Worm (Caenorhabditis elegans) whole organism, late embryonic: ENCODE measurements around the gene mrps-18A.

Experiments used
- C08G9.2 ChIP-seq: sonication (generic microtip); optimal IDR thresholded peaks from 2 replicates; lab custom pipeline; 2016; ENCODE audit warnings: mild to moderate bottlenecking, missing genetic modification characterization, moderate library complexity, missing compliant biosample characterization
- F13H6.1 ChIP-seq: sonication (generic microtip); optimal IDR thresholded peaks from 2 replicates; lab custom pipeline; 2016; ENCODE audit warnings: missing genetic modification characterization, missing compliant biosample characterization
- Y22D7AL.16 ChIP-seq: sonication (generic microtip); optimal IDR thresholded peaks from 2 replicates; lab custom pipeline; 2016; ENCODE audit warnings: missing genetic modification characterization, missing compliant biosample characterization
- ceh-14 ChIP-seq: sonication (generic microtip); optimal IDR thresholded peaks from 2 replicates; lab custom pipeline; 2016; ENCODE audit warnings: missing genotype, missing genetic modification characterization, missing compliant biosample characterization
- ceh-18 ChIP-seq: sonication (generic microtip); optimal IDR thresholded peaks from 2 replicates; lab custom pipeline; 2016; ENCODE audit warnings: missing genetic modification characterization, missing compliant biosample characterization
- ceh-19 ChIP-seq: fragments of 200-800 bp; sonication (Bioruptor generic); optimal IDR thresholded peaks from 2 replicates; lab custom pipeline; 2018; ENCODE audit warnings: mild to moderate bottlenecking, missing genetic modification characterization, missing compliant biosample characterization
- ceh-22 ChIP-seq: sonication (generic microtip); optimal IDR thresholded peaks from 2 replicates; lab custom pipeline; 2017; ENCODE audit warnings: missing biosample characterization, missing genetic modification characterization
- ceh-24 ChIP-seq: sonication (generic microtip); optimal IDR thresholded peaks from 2 replicates; lab custom pipeline; 2016; ENCODE audit warnings: mild to moderate bottlenecking, missing genetic modification characterization, missing compliant biosample characterization
- ceh-34 ChIP-seq: sonication (generic microtip); optimal IDR thresholded peaks from 2 replicates; lab custom pipeline; 2016; ENCODE audit warnings: mild to moderate bottlenecking, missing genetic modification characterization, missing compliant biosample characterization
- ceh-48 ChIP-seq: sonication (generic microtip); optimal IDR thresholded peaks from 2 replicates; lab custom pipeline; 2016; ENCODE audit warnings: missing genetic modification characterization, inconsistent platforms, missing compliant biosample characterization
- ceh-9 ChIP-seq: sonication (generic microtip); optimal IDR thresholded peaks from 2 replicates; lab custom pipeline; 2016; ENCODE audit warnings: mild to moderate bottlenecking, missing genetic modification characterization, inconsistent platforms, missing compliant biosample characterization
- che-1 ChIP-seq: sonication (generic microtip); optimal IDR thresholded peaks from 2 replicates; lab custom pipeline; 2016; ENCODE audit warnings: mild to moderate bottlenecking, missing genetic modification characterization, missing compliant biosample characterization
- dmd-4 ChIP-seq: sonication (generic microtip); optimal IDR thresholded peaks from 2 replicates; lab custom pipeline; 2016; ENCODE audit warnings: borderline replicate concordance, missing genetic modification characterization, missing compliant biosample characterization
- dve-1 ChIP-seq: sonication (generic microtip); optimal IDR thresholded peaks from 2 replicates; lab custom pipeline; 2017; ENCODE audit warnings: antibody characterized with exemption, mild to moderate bottlenecking, missing genetic modification characterization, missing compliant biosample characterization
- elt-2 ChIP-seq: sonication (generic microtip); optimal IDR thresholded peaks from 2 replicates; lab custom pipeline; 2016; ENCODE audit warnings: missing genetic modification reagents, missing genetic modification characterization, missing compliant biosample characterization
- elt-4 ChIP-seq: sonication (generic microtip); optimal IDR thresholded peaks from 2 replicates; lab custom pipeline; 2016; ENCODE audit warnings: missing genetic modification characterization, missing compliant biosample characterization
- eyg-1 ChIP-seq: sonication (generic microtip); optimal IDR thresholded peaks from 2 replicates; lab custom pipeline; 2016; ENCODE audit warnings: missing genotype, missing genetic modification characterization, missing compliant biosample characterization
- fkh-10 ChIP-seq: fragments of 150-350 bp; optimal IDR thresholded peaks from 2 replicates; lab custom pipeline; 2014; ENCODE audit warnings: missing biosample characterization, missing genetic modification reagents, missing genetic modification characterization
- gmeb-2 ChIP-seq: sonication (generic microtip); optimal IDR thresholded peaks from 2 replicates; lab custom pipeline; 2016; ENCODE audit warnings: missing genetic modification characterization, inconsistent platforms, missing compliant biosample characterization
- hlh-13 ChIP-seq: fragments of 200-800 bp; sonication (Bioruptor generic); optimal IDR thresholded peaks from 2 replicates; lab custom pipeline; 2018; ENCODE audit warnings: mild to moderate bottlenecking, missing genetic modification characterization, missing compliant biosample characterization
- hlh-15 ChIP-seq: sonication (generic microtip); optimal IDR thresholded peaks from 2 replicates; lab custom pipeline; 2016; ENCODE audit warnings: missing genetic modification characterization, missing compliant biosample characterization
- hlh-6 ChIP-seq: sonication (generic microtip); optimal IDR thresholded peaks from 2 replicates; lab custom pipeline; 2016; ENCODE audit warnings: missing genotype, missing genetic modification characterization, missing compliant biosample characterization
- lin-11 ChIP-seq: fragments of 200-800 bp; sonication (Bioruptor generic); optimal IDR thresholded peaks from 2 replicates; lab custom pipeline; 2018; ENCODE audit warnings: mild to moderate bottlenecking, missing genetic modification characterization, missing compliant biosample characterization
- nfya-1 ChIP-seq: sonication (generic microtip); optimal IDR thresholded peaks from 2 replicates; lab custom pipeline; 2017; ENCODE audit warnings: missing genetic modification characterization, mild to moderate bottlenecking, missing compliant biosample characterization, antibody characterized with exemption, moderate library complexity
- nhr-11 ChIP-seq: fragments of 150-350 bp; optimal IDR thresholded peaks from 2 replicates; lab custom pipeline; 2014; ENCODE audit warnings: missing biosample characterization, missing genetic modification characterization
- odd-2 ChIP-seq: sonication (generic microtip); optimal IDR thresholded peaks from 2 replicates; lab custom pipeline; 2017; ENCODE audit warnings: antibody characterized with exemption, mild to moderate bottlenecking, missing genetic modification characterization, missing compliant biosample characterization
- pat-9 ChIP-seq: fragments of 200-800 bp; sonication (Bioruptor generic); optimal IDR thresholded peaks from 2 replicates; lab custom pipeline; 2018; ENCODE audit warnings: mild to moderate bottlenecking, missing genetic modification characterization, moderate library complexity, missing compliant biosample characterization
- pha-2 ChIP-seq: sonication (generic microtip); optimal IDR thresholded peaks from 2 replicates; lab custom pipeline; 2017; ENCODE audit warnings: mild to moderate bottlenecking, missing genetic modification characterization, missing compliant biosample characterization
- pqm-1 ChIP-seq: sonication (generic microtip); optimal IDR thresholded peaks from 2 replicates; lab custom pipeline; 2016; ENCODE audit warnings: missing genetic modification characterization, missing compliant biosample characterization
- pros-1 ChIP-seq: fragments of 150-350 bp; optimal IDR thresholded peaks from 2 replicates; lab custom pipeline; 2014; ENCODE audit warnings: missing biosample characterization, missing genetic modification reagents, missing genetic modification characterization
- ref-2 ChIP-seq: sonication (generic microtip); optimal IDR thresholded peaks from 2 replicates; lab custom pipeline; 2016; ENCODE audit warnings: missing genetic modification characterization, missing compliant biosample characterization
- rnt-1 ChIP-seq: sonication (generic microtip); optimal IDR thresholded peaks from 2 replicates; lab custom pipeline; 2016; ENCODE audit warnings: missing genetic modification characterization, missing compliant biosample characterization
- sox-4 ChIP-seq: sonication (generic microtip); optimal IDR thresholded peaks from 2 replicates; lab custom pipeline; 2017; ENCODE audit warnings: mild to moderate bottlenecking, missing genetic modification characterization, inconsistent platforms, missing compliant biosample characterization
- unc-3 ChIP-seq, 2 experiments: fragments of 200-800 bp in 1 of 2; sonication (Bioruptor generic) in 1 of 2; sonication (generic microtip) in 1 of 2; conservative IDR thresholded peaks in 1 of 2; optimal IDR thresholded peaks in 1 of 2; 2 replicates each; pipeline versions ENCODE4 v1.3.6 to Lab custom; 2016 to 2022; ENCODE audit warnings: missing compliant biosample characterization in 2 of 2, missing genetic modification characterization in 2 of 2, missing genetic modification reagents in 1 of 2
- unc-42 ChIP-seq: sonication (generic microtip); optimal IDR thresholded peaks from 2 replicates; lab custom pipeline; 2016; ENCODE audit warnings: missing genotype, missing genetic modification characterization, missing compliant biosample characterization
- unc-55 ChIP-seq: sonication (generic microtip); optimal IDR thresholded peaks from 2 replicates; lab custom pipeline; 2017; ENCODE audit warnings: missing biosample characterization, missing genetic modification reagents, missing genetic modification characterization
- ztf-16 ChIP-seq: sonication (generic microtip); optimal IDR thresholded peaks from 2 replicates; lab custom pipeline; 2017; ENCODE audit warnings: missing genetic modification characterization, missing compliant biosample characterization

The mrps-18A gene

ce11 chrIII:8291268-8292032 is 40.3 kb downstream of the mrps-18A start:
- no peak for TF ChIP-seq fkh-10 (GFP tag; lab: Kevin White, UChicago)
- TF ChIP-seq elt-2: peak; percentile 89
- no peak for TF ChIP-seq ceh-48
- TF ChIP-seq ceh-22: no peak

DNA sequence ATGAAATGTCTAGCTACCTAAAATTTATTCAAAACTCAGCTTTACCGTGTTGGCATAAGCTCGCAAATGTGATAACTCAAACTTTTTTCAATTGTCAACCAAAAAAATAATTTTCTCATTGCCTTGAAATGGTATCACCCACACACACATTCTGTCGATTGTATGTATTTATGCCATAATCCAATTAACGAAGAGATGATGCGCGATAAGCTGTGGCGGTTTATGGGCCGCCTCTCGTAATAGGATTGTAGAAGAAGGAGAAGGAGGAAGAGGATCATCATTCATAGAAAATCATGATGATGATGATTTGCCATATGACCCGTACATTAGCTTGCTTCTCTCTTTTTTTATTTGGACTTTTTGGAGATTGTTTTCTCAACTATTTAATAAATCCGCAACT is 42.5 kb downstream of the mrps-18A start:
- TF ChIP-seq dmd-4 (no peak), unc-42 (peak; percentile 85)

DNA sequence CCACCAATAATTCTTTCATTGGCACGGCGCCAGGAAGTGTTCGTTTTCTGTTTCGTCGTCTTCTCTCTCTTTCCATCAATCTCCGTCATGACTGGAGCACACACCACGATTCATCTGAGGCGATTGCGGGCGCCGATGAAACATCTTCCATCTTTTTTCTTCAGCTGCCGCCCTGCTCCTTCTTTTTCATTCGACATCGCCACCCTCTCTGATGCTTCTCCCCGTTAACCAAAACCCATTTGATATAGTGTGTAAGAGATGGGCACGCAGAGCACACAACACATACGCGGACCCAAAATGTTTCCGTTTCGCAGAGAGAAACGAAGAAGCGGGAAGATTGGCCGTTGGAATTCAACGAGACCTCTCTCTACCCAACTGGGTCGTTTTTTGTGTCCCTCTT is 44.2 kb downstream of the mrps-18A start:
- TF ChIP-seq unc-3 (GFP tag; conservative IDR thresholded peaks at IDR 0.05; lab: Robert Waterston, UW) (no peak), unc-3 (tag; optimal IDR thresholded peaks at IDR 0.05; lab: Kevin White, UChicago) (no peak), eyg-1 (tag; lab: Kevin White, UChicago) (no peak), gmeb-2 (tag; lab: Kevin White, UChicago) (no peak), pha-2 (tag; lab: Kevin White, UChicago) (no peak), unc-55 (peak; percentile 46), ceh-24 (tag; lab: Kevin White, UChicago) (no peak), dve-1 (no peak), hlh-6 (tag; lab: Kevin White, UChicago) (no peak), ref-2 (tag; lab: Kevin White, UChicago) (no peak), F13H6.1 (peak; percentile 17), pqm-1 (tag; lab: Kevin White, UChicago) (no peak), nfya-1 (peak; percentile 44), odd-2 (tag; lab: Kevin White, UChicago) (no peak), ceh-18 (tag; lab: Kevin White, UChicago) (peak; percentile 62), che-1 (tag; lab: Kevin White, UChicago) (no peak), sox-4 (tag; lab: Kevin White, UChicago) (no peak), rnt-1 (tag; lab: Kevin White, UChicago) (peak; percentile 34), ceh-19 (GFP tag; lab: Kevin White, UChicago) (peak; percentile 45), unc-42 (peak; percentile 44)

DNA sequence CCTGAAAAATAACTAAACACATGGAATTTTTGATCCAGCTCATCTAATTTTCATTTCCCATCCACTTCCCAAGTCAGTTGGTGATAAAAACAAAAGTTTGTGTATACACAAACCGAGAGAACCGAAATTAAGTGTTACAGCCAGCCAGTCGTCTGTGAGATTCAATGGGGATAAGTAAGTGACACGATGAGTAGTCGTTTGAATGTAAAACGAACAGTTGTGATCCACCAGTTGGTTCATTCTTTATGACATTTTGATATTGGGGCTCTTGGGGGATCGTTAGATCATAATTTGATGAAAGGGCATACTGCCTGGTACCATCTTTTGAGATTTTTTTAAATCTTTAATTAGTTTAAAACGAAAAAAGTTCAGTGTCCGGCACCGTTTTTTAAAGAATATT is 44.9 kb downstream of the mrps-18A start:
- TF ChIP-seq dve-1 (no peak), elt-4 (tag; lab: Kevin White, UChicago) (no peak), C08G9.2 (tag; lab: Kevin White, UChicago) (no peak), fkh-10 (GFP tag; lab: Kevin White, UChicago) (no peak), pha-2 (tag; lab: Kevin White, UChicago) (no peak), pat-9 (no peak), lin-11 (no peak), ceh-34 (tag; lab: Kevin White, UChicago) (no peak), pros-1 (tag; lab: Kevin White, UChicago) (no peak), ceh-14 (tag; lab: Kevin White, UChicago) (no peak), Y22D7AL.16 (tag; lab: Kevin White, UChicago) (no peak), nhr-11 (tag; lab: Kevin White, UChicago) (no peak), ceh-48 (no peak), hlh-13 (GFP tag; lab: Kevin White, UChicago) (no peak), ceh-24 (tag; lab: Kevin White, UChicago) (no peak), ztf-16 (tag; lab: Kevin White, UChicago) (no peak), hlh-15 (no peak), hlh-6 (tag; lab: Kevin White, UChicago) (no peak), ceh-9 (tag; lab: Kevin White, UChicago) (no peak)
